Worm (Caenorhabditis elegans) whole organism, midembryonic: ENCODE data around the gene C23G10.1.

ENCODE experiments used
- T22C8.4 ChIP-seq: fragments of 200-800 bp; sonication (Bioruptor generic); IDR thresholded peaks from 2 replicates; pipeline ENCODE4 v1.3.6; 2022; ENCODE audit warnings: missing genetic modification characterization, missing compliant biosample characterization
- cog-1 ChIP-seq: sonication (generic microtip); optimal IDR thresholded peaks from 2 replicates; lab custom pipeline; 2016; ENCODE audit warnings: missing genetic modification characterization, missing compliant biosample characterization
- flt-1 ChIP-seq: fragments of 200-800 bp; sonication (Bioruptor generic); IDR thresholded peaks from 2 replicates; pipeline ENCODE4 v1.3.6; 2022; ENCODE audit warnings: missing genetic modification characterization, missing compliant biosample characterization
- klf-2 ChIP-seq: fragments of 200-800 bp; sonication (Bioruptor generic); conservative IDR thresholded peaks from 2 replicates; pipeline ENCODE4 v1.3.6; 2022; ENCODE audit warnings: missing genetic modification reagents, missing genetic modification characterization, missing compliant biosample characterization
- med-1 ChIP-seq: sonication (generic microtip); optimal IDR thresholded peaks from 2 replicates; lab custom pipeline; 2017; ENCODE audit warnings: missing genetic modification characterization, mild to moderate bottlenecking, missing compliant biosample characterization, antibody characterized with exemption, missing genetic modification reagents; ENCODE audit not compliant: insufficient read depth
- ref-1 ChIP-seq: fragments of 200-800 bp; sonication (Bioruptor generic); conservative IDR thresholded peaks from 2 replicates; pipeline ENCODE4 v1.3.6; 2022; ENCODE audit warnings: missing genetic modification reagents, missing genetic modification characterization, missing compliant biosample characterization
- tab-1 ChIP-seq: fragments of 200-800 bp; sonication (Bioruptor generic); IDR thresholded peaks from 2 replicates; pipeline ENCODE4 v1.3.6; 2022; ENCODE audit warnings: missing genetic modification characterization, missing compliant biosample characterization
- ztf-23 ChIP-seq: fragments of 200-800 bp; sonication (Bioruptor generic); IDR thresholded peaks from 2 replicates; pipeline ENCODE4 v1.3.6; 2022; ENCODE audit warnings: missing genetic modification reagents, missing genetic modification characterization, missing compliant biosample characterization
- ztf-29 ChIP-seq: fragments of 200-800 bp; sonication (Bioruptor generic); IDR thresholded peaks from 2 replicates; pipeline ENCODE4 v1.3.6; 2022; ENCODE audit warnings: missing genetic modification reagents, missing genetic modification characterization, missing compliant biosample characterization

The C23G10.1 gene

DNA sequence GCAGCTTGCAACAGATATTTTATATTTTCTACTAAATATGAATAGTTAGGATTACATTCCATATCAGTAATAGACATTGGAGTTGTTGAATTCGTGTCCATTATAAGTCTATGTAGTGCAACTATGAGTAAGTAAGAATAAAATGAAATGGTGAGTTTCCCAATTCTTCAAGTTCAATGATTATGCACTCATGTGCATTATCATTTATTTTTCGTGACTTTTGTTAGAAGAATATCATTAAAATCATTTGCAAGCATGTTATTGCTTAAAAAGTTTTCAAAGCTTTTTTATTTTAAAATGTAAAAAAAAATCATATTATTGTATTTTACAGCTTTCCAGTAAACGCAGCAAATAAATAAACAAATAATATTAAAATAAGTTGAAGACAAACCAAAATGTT is 47.6 kb downstream of the C23G10.1 start, which contains the start of gene srg-9:
Gene srg-9 (minus strand): TSS at position 101 of the 400 bp plus-strand sequence.
- TF ChIP-seq cog-1 (tag; lab: Kevin White, UChicago) (no peak), flt-1 (GFP tag; lab: Robert Waterston, UW) (no peak)

ce11 chrIII:6258262-6258661 is 49.2 kb downstream of the C23G10.1 start, which contains the start of gene srg-1:
Gene srg-1 (minus strand): TSS chrIII:6258362.
- TF ChIP-seq T22C8.4 (GFP tag; lab: Robert Waterston, UW) = no peak
- TF ChIP-seq cog-1 (tag; lab: Kevin White, UChicago) = no peak
- TF ChIP-seq tab-1 = no peak
- TF ChIP-seq klf-2 = no peak
- no peak for TF ChIP-seq med-1 (GFP tag; lab: Kevin White, UChicago)
- TF ChIP-seq ztf-29 (GFP tag; lab: Robert Waterston, UW) = no peak
- TF ChIP-seq ref-1 (GFP tag; lab: Robert Waterston, UW) = no peak
- TF ChIP-seq ztf-23 (GFP tag; lab: Robert Waterston, UW) = no peak
- TF ChIP-seq flt-1 (GFP tag; lab: Robert Waterston, UW) = no peak

DNA sequence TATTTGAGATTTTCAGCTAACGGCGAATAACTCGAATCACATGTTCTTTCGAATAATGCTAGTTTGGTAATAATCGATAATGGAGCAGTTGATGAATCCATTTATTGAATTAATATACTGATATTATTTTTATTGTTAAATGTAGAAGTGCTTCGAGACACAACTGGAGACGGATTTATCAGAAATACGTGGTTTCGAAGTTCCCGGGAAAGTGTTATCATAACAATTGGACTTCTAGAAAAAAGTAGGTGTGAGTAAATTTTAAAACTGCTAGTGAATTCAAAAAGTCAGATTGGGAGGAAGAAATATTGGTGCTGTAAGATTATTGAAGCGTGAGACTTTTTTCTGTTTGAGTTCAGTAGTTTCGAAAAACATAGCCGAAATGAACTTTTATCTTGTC is 51.0 kb downstream of the C23G10.1 start, which contains the start of gene srg-2:
Gene srg-2 (minus strand): TSS at position 101 of the 400 bp plus-strand sequence.
- TF ChIP-seq ztf-23 (GFP tag; lab: Robert Waterston, UW) = no peak
- no peak for TF ChIP-seq med-1 (GFP tag; lab: Kevin White, UChicago)
- no peak for TF ChIP-seq tab-1
- no peak for TF ChIP-seq ref-1 (GFP tag; lab: Robert Waterston, UW)

- TF ChIP-seq tab-1 (no peak), med-1 (GFP tag; lab: Kevin White, UChicago) (no peak), ztf-23 (GFP tag; lab: Robert Waterston, UW) (no peak), ref-1 (GFP tag; lab: Robert Waterston, UW) (no peak)
Measured at ce11 chrIII:6261985-6262384, 52.9 kb downstream of the C23G10.1 start, which contains the start of gene srg-4. Gene srg-4 (minus strand): TSS chrIII:6262085.
